Worm (Caenorhabditis elegans) whole organism, young adult: ENCODE measurements around the gene ttx-3.

ENCODE experiments used
- B0261.1 ChIP-seq: sonication (generic microtip); optimal IDR thresholded peaks from 2 replicates; lab custom pipeline; 2016; ENCODE audit warnings: mild to moderate bottlenecking, missing genetic modification characterization, moderate library complexity, missing compliant biosample characterization
- C06A6.2 ChIP-seq: fragments of 200-800 bp; sonication (Bioruptor generic); conservative IDR thresholded peaks from 2 replicates; pipeline ENCODE4 v1.3.6; 2022; ENCODE audit warnings: missing genetic modification characterization, missing compliant biosample characterization
- D2030.7 ChIP-seq: fragments of 200-800 bp; sonication (Bioruptor generic); IDR thresholded peaks from 2 replicates; pipeline ENCODE4 v1.3.6; 2022; ENCODE audit warnings: missing genetic modification reagents, missing genetic modification characterization, missing compliant biosample characterization
- F23B12.7 ChIP-seq: sonication (generic microtip); optimal IDR thresholded peaks from 2 replicates; lab custom pipeline; 2017; ENCODE audit warnings: missing genetic modification characterization, mild to moderate bottlenecking, missing compliant biosample characterization, antibody characterized with exemption, moderate library complexity; ENCODE audit not compliant: insufficient read depth
- K11D2.4 ChIP-seq: fragments of 200-800 bp; sonication (Bioruptor generic); IDR thresholded peaks from 2 replicates; pipeline ENCODE4 v1.3.6; 2022; ENCODE audit warnings: missing genetic modification reagents, missing genetic modification characterization, missing compliant biosample characterization
- K12H6.12 ChIP-seq: fragments of 200-800 bp; sonication (Bioruptor generic); optimal IDR thresholded peaks from 2 replicates; lab custom pipeline; 2018; ENCODE audit warnings: mild to moderate bottlenecking, missing genetic modification characterization, missing compliant biosample characterization
- T26A5.8 ChIP-seq: sonication (generic microtip); optimal IDR thresholded peaks from 2 replicates; lab custom pipeline; 2016; ENCODE audit warnings: missing genetic modification characterization, missing compliant biosample characterization
- Y53F4B.3 ChIP-seq: fragments of 200-800 bp; sonication (Bioruptor generic); IDR thresholded peaks from 2 replicates; pipeline ENCODE4 v1.3.6; 2022; ENCODE audit warnings: missing genetic modification reagents, missing genetic modification characterization, missing compliant biosample characterization
- Y56A3A.18 ChIP-seq: fragments of 200-800 bp; sonication (Bioruptor generic); IDR thresholded peaks from 2 replicates; pipeline ENCODE4 v1.3.6; 2022; ENCODE audit warnings: missing genetic modification reagents, missing genetic modification characterization, missing compliant biosample characterization
- Y79H2A.3 ChIP-seq: fragments of 200-800 bp; sonication (Bioruptor generic); conservative IDR thresholded peaks from 2 replicates; pipeline ENCODE4 v1.3.6; 2022; ENCODE audit warnings: missing genetic modification reagents, missing genetic modification characterization, missing compliant biosample characterization
- ama-1 ChIP-seq, 3 experiments: fragments of 150-350 bp in 1 of 3; sonication (generic microtip) in 2 of 3; optimal IDR thresholded peaks; 2 replicates each; lab custom pipeline; 2014 to 2018; ENCODE audit warnings: missing biosample characterization in 2 of 3, missing genetic modification characterization in 2 of 3, missing genetic modification reagents in 2 of 3
- aptf-3 ChIP-seq: fragments of 200-800 bp; sonication (Bioruptor generic); IDR thresholded peaks from 2 replicates; pipeline ENCODE4 v1.3.6; 2022; ENCODE audit warnings: missing genetic modification characterization, missing compliant biosample characterization
- atf-7 ChIP-seq: sonication (generic microtip); optimal IDR thresholded peaks from 2 replicates; lab custom pipeline; 2017; ENCODE audit warnings: mild to moderate bottlenecking, missing genetic modification characterization, missing compliant biosample characterization
- attf-3 ChIP-seq: fragments of 200-800 bp; sonication (Bioruptor generic); conservative IDR thresholded peaks from 2 replicates; pipeline ENCODE4 v1.3.6; 2022; ENCODE audit warnings: missing genetic modification reagents, missing genetic modification characterization, missing compliant biosample characterization
- ccch-3 ChIP-seq: fragments of 200-800 bp; sonication (Bioruptor generic); optimal IDR thresholded peaks from 2 replicates; lab custom pipeline; 2018; ENCODE audit warnings: mild to moderate bottlenecking, missing genetic modification characterization, missing compliant biosample characterization
- cebp-2 ChIP-seq: fragments of 200-800 bp; sonication (Bioruptor generic); IDR thresholded peaks from 2 replicates; pipeline ENCODE4 v1.3.6; 2022; ENCODE audit warnings: missing genetic modification characterization, missing compliant biosample characterization
- ceh-27 ChIP-seq: fragments of 200-800 bp; sonication (Bioruptor generic); optimal IDR thresholded peaks from 2 replicates; lab custom pipeline; 2018; ENCODE audit warnings: mild to moderate bottlenecking, missing genetic modification characterization, moderate library complexity, missing compliant biosample characterization
- dpff-1 ChIP-seq: sonication (generic microtip); optimal IDR thresholded peaks from 2 replicates; lab custom pipeline; 2017; ENCODE audit warnings: mild to moderate bottlenecking, missing genetic modification characterization, missing compliant biosample characterization
- efl-1 ChIP-seq: fragments of 150-350 bp; optimal IDR thresholded peaks from 2 replicates; lab custom pipeline; 2014; ENCODE audit warnings: missing biosample characterization, missing genetic modification reagents, missing genetic modification characterization
- egrh-3 ChIP-seq: fragments of 200-800 bp; sonication (Bioruptor generic); IDR thresholded peaks from 2 replicates; pipeline ENCODE4 v1.3.6; 2022; ENCODE audit warnings: missing genetic modification reagents, missing genetic modification characterization, missing compliant biosample characterization
- ekl-4 ChIP-seq: fragments of 200-800 bp; sonication (Bioruptor generic); IDR thresholded peaks from 2 replicates; pipeline ENCODE4 v1.3.6; 2022; ENCODE audit warnings: missing genetic modification reagents, missing genetic modification characterization, missing compliant biosample characterization
- ets-4 ChIP-seq: fragments of 200-800 bp; sonication (Bioruptor generic); optimal IDR thresholded peaks from 2 replicates; lab custom pipeline; 2018; ENCODE audit warnings: mild to moderate bottlenecking, missing genetic modification characterization, missing compliant biosample characterization
- fkh-3 ChIP-seq: sonication (generic microtip); optimal IDR thresholded peaks from 2 replicates; lab custom pipeline; 2016; ENCODE audit warnings: mild to moderate bottlenecking, missing genetic modification characterization, missing compliant biosample characterization
- hlh-12 ChIP-seq: sonication (generic microtip); optimal IDR thresholded peaks from 2 replicates; lab custom pipeline; 2016; ENCODE audit warnings: missing genetic modification characterization, missing compliant biosample characterization
- hmg-1.2 ChIP-seq: fragments of 200-800 bp; sonication (Bioruptor generic); IDR thresholded peaks from 2 replicates; pipeline ENCODE4 v1.3.6; 2022; ENCODE audit warnings: missing genetic modification reagents, missing genetic modification characterization, missing compliant biosample characterization
- hmg-20 ChIP-seq: fragments of 200-800 bp; sonication (Bioruptor generic); IDR thresholded peaks from 2 replicates; pipeline ENCODE4 v1.3.6; 2022; ENCODE audit warnings: missing genetic modification reagents, missing genetic modification characterization, missing compliant biosample characterization
- lag-1 ChIP-seq: fragments of 200-800 bp; sonication (Bioruptor generic); IDR thresholded peaks from 2 replicates; pipeline ENCODE4 v1.3.6; 2022; ENCODE audit warnings: missing genetic modification reagents, missing genetic modification characterization, missing compliant biosample characterization
- lin-35 ChIP-seq, 3 experiments: fragments of 150-350 bp in 2 of 3; sonication (generic microtip) in 1 of 3; optimal IDR thresholded peaks; 2 replicates each; lab custom pipeline; 2014 to 2018; ENCODE audit warnings: missing biosample characterization in 3 of 3, missing genetic modification characterization in 3 of 3, missing genetic modification reagents in 3 of 3
- lin-54 ChIP-seq: fragments of 200-800 bp; sonication (Bioruptor generic); optimal IDR thresholded peaks from 2 replicates; lab custom pipeline; 2018; ENCODE audit warnings: mild to moderate bottlenecking, missing genetic modification characterization, missing compliant biosample characterization
- lsl-1 ChIP-seq: fragments of 200-800 bp; sonication (Bioruptor generic); optimal IDR thresholded peaks from 2 replicates; lab custom pipeline; 2018; ENCODE audit warnings: mild to moderate bottlenecking, missing genetic modification characterization, moderate library complexity, missing compliant biosample characterization
- madf-10 ChIP-seq: sonication (generic microtip); optimal IDR thresholded peaks from 2 replicates; lab custom pipeline; 2016; ENCODE audit warnings: mild to moderate bottlenecking, missing genetic modification characterization, missing compliant biosample characterization
- madf-3 ChIP-seq: fragments of 200-800 bp; sonication (Bioruptor generic); IDR thresholded peaks from 2 replicates; pipeline ENCODE4 v1.3.6; 2022; ENCODE audit warnings: missing genetic modification reagents, missing genetic modification characterization, missing compliant biosample characterization
- nfya-2 ChIP-seq: fragments of 200-800 bp; sonication (Bioruptor generic); IDR thresholded peaks from 2 replicates; pipeline ENCODE4 v1.3.6; 2022; ENCODE audit warnings: missing genetic modification reagents, missing genetic modification characterization, missing compliant biosample characterization
- nfyb-1 ChIP-seq: fragments of 200-800 bp; sonication (Bioruptor generic); IDR thresholded peaks from 2 replicates; pipeline ENCODE4 v1.3.6; 2022; ENCODE audit warnings: missing genetic modification reagents, missing genetic modification characterization, missing compliant biosample characterization
- pbrm-1 ChIP-seq: fragments of 200-800 bp; sonication (Bioruptor generic); IDR thresholded peaks from 2 replicates; pipeline ENCODE4 v1.3.6; 2022; ENCODE audit warnings: missing genetic modification reagents, missing genetic modification characterization, missing compliant biosample characterization
- rec-8 ChIP-seq, 2 experiments: sonication (generic microtip); optimal IDR thresholded peaks; 2 replicates each; lab custom pipeline; 2016; ENCODE audit warnings: mild to moderate bottlenecking in 2 of 2, missing genetic modification characterization in 2 of 2, missing genetic modification reagents in 2 of 2, missing genotype in 2 of 2, missing biosample characterization in 1 of 2, missing compliant biosample characterization in 1 of 2, moderate library complexity in 1 of 2
- repo-1 ChIP-seq: sonication (generic microtip); optimal IDR thresholded peaks from 2 replicates; lab custom pipeline; 2017; ENCODE audit warnings: mild to moderate bottlenecking, missing genetic modification characterization, missing compliant biosample characterization
- snpc-4 ChIP-seq, 5 experiments: fragments of 150-350 bp in 1 of 5; sonication (generic microtip) in 4 of 5; optimal IDR thresholded peaks; 2 replicates each; lab custom pipeline; 2014 to 2018; ENCODE audit warnings: missing genetic modification characterization in 5 of 5, missing biosample characterization in 3 of 5, antibody characterized with exemption in 2 of 5, mild to moderate bottlenecking in 2 of 5, missing compliant biosample characterization in 2 of 5, missing genotype in 2 of 5, moderate library complexity in 2 of 5, missing genetic modification reagents in 1 of 5
- somi-1 ChIP-seq: fragments of 200-800 bp; sonication (Bioruptor generic); optimal IDR thresholded peaks from 2 replicates; lab custom pipeline; 2018; ENCODE audit warnings: mild to moderate bottlenecking, missing genetic modification characterization, missing compliant biosample characterization
- tbx-9 ChIP-seq: sonication (generic microtip); optimal IDR thresholded peaks from 2 replicates; lab custom pipeline; 2016; ENCODE audit warnings: borderline replicate concordance, missing genetic modification characterization, inconsistent platforms, missing compliant biosample characterization
- ztf-25 ChIP-seq: fragments of 200-800 bp; sonication (Bioruptor generic); IDR thresholded peaks from 2 replicates; pipeline ENCODE4 v1.3.6; 2022; ENCODE audit warnings: missing genetic modification reagents, missing genetic modification characterization, missing compliant biosample characterization

Gene ttx-3

DNA sequence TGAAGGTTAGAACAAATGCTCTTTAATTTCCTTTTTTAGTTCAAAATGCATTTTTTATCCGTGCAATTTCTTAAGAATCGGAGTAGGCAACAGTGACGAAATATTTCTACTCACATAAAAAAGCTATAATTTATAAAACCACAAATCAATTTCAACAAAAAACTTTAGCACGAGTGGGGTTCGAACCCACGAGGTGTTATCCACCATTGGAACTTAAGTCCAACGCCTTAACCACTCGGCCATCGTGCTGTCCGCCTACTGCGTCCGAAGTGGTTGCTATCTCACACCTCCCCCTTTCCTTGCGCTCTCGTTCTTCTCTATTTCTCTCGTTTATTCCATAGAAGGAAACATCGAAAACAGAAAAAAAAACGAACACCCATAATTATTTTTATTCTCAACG, 11.5 kb downstream of the ttx-3 start (continued):
- TF ChIP-seq Y53F4B.3 (peak; percentile 73), atf-7 (tag; lab: Kevin White, UChicago) (peak; percentile 62), nfyb-1 (GFP tag; lab: Robert Waterston, UW) (peak; percentile 91), efl-1 (GFP tag; lab: Kevin White, UChicago) (no peak), hmg-20 (GFP tag; lab: Robert Waterston, UW) (peak; percentile 67; the same call in 1 of the 2 replicates), dpff-1 (no peak), egrh-3 (no peak)

DNA sequence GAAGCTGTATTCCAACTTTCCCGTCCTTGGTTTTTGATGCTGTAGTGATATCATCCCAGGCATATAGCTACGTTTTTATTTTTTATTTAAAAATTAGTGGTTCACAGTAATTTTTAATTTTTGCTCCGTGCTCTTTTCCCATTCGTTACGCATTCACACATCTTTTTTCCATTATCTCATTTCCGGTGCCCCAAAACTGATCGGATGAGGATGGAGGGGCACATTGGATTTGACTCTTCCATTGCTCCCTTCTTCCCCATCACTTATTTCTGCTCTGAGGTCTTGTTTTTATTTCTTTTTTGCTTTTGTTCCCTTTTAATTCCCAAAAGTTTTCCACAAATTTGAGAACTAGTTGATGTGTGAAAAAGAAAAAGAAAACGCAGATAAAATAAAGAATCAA, 16.0 kb downstream of the ttx-3 start:
- no peak for TF ChIP-seq madf-3 (GFP tag; lab: Robert Waterston, UW)

- no peak for TF ChIP-seq hmg-1.2 (GFP tag; lab: Robert Waterston, UW)
- no peak for TF ChIP-seq ceh-27 (GFP tag; lab: Kevin White, UChicago)
- TF ChIP-seq Y79H2A.3 (GFP tag; lab: Robert Waterston, UW) = no peak
- TF ChIP-seq aptf-3 (GFP tag; lab: Robert Waterston, UW) = no peak
- TF ChIP-seq tbx-9 (tag; lab: Kevin White, UChicago) = no peak
- TF ChIP-seq C06A6.2 (GFP tag; lab: Robert Waterston, UW) = no peak
Measured at ce11 chrX:11752289-11752688, 16.9 kb downstream of the ttx-3 start.

DNA sequence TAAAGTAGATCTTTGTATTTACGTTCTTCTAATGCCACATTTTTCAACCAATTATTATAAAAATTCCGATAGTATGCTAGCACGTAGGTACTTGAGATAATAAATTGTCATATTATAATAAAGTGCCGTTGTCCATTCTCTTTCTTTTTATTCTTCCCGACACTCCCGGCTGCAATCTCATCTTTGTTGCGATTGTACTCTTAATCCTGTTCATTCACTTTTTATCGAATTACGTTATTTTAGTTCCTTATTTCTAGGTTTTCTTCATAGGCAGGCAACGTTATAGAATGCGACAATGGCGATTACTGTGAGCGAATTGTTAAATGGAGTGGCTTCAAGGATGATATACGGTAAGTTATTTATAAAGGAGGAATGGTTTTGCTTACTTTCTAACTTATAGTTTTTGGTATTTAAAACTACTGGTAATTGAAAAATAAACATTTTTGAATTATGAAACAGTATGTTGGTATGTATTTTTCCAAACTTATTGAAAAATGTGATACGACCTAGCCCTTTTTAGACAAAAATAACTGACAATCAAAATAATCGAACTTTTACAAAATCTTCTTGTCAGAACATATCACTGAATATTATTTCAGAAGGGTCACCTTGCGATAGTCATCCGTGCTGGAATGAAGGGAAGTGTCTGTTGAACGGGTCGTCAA, 23.2 kb downstream of the ttx-3 start, which contains the start of gene C40H5.2:
C40H5.2 (plus strand) TSS at position 256 of the 665 bp plus-strand sequence.
- TF ChIP-seq pbrm-1 (GFP tag; lab: Robert Waterston, UW) (no peak), attf-3 (GFP tag; lab: Robert Waterston, UW) (no peak), hmg-20 (GFP tag; lab: Robert Waterston, UW) (no peak), rec-8 (tag; optimal IDR thresholded peaks at IDR 0.05; lab: Kevin White, UChicago) (no peak), T26A5.8 (tag; lab: Kevin White, UChicago) (no peak), somi-1 (GFP tag; lab: Kevin White, UChicago) (no peak), B0261.1 (tag; lab: Kevin White, UChicago) (no peak), F23B12.7 (no peak), Y56A3A.18 (GFP tag; lab: Robert Waterston, UW) (no peak), repo-1 (no peak), hlh-12 (tag; lab: Kevin White, UChicago) (no peak), lin-54 (GFP tag; lab: Kevin White, UChicago) (no peak), madf-10 (no peak), C06A6.2 (GFP tag; lab: Robert Waterston, UW) (no peak), ekl-4 (no peak), lin-35 (GFP tag; optimal IDR thresholded peaks at IDR 0.05; lab: Kevin White, UChicago) (no peak)

DNA sequence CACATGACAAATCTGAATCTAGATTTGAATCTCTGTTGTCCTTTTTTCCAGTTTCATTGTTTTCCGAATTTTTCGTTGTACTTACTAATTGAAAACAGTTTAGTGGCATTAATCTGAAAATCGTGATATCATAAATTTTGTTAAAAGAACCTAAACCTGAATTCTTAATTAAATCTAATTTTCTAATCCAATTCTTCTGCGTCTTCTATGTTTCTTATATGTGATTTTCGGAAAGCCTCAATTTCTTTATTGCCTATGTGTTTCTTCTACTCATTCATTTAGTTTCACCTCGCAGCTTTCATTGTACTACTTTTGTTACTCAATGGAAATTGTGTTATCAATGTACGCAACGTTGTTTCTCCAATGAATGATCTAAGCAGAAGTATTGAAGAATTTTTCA, 25.5 kb downstream of the ttx-3 start:
- no peak for TF ChIP-seq K11D2.4 (GFP tag; lab: Robert Waterston, UW)
- no peak for TF ChIP-seq nfya-2 (GFP tag; lab: Robert Waterston, UW)
- TF ChIP-seq ztf-25 (GFP tag; lab: Robert Waterston, UW) = no peak
- no peak for TF ChIP-seq K12H6.12
- TF ChIP-seq cebp-2 (GFP tag; lab: Robert Waterston, UW) = no peak
- TF ChIP-seq ets-4 (GFP tag; lab: Kevin White, UChicago) = no peak
- TF ChIP-seq D2030.7 (GFP tag; lab: Robert Waterston, UW) = no peak
- no peak for TF ChIP-seq B0261.1 (tag; lab: Kevin White, UChicago)
- TF ChIP-seq snpc-4 (GFP tag; optimal IDR thresholded peaks at IDR 0.05; lab: Kevin White, UChicago) = no peak
- no peak for TF ChIP-seq snpc-4 (tag; optimal IDR thresholded peaks at IDR 0.05; lab: Kevin White, UChicago)
- no peak for TF ChIP-seq Y56A3A.18 (GFP tag; lab: Robert Waterston, UW)
- TF ChIP-seq ccch-3 = no peak
- no peak for TF ChIP-seq ama-1 (optimal IDR thresholded peaks at IDR 0.05; lab: Kevin White, UChicago)
- no peak for TF ChIP-seq ama-1 (GFP tag; optimal IDR thresholded peaks at IDR 0.05; lab: Kevin White, UChicago)
- no peak for TF ChIP-seq lsl-1
- no peak for TF ChIP-seq T26A5.8 (tag; lab: Kevin White, UChicago)
- no peak for TF ChIP-seq lag-1
- TF ChIP-seq ceh-27 (GFP tag; lab: Kevin White, UChicago) = no peak
- no peak for TF ChIP-seq fkh-3 (tag; lab: Kevin White, UChicago)
